Worm (Caenorhabditis elegans): ENCODE data around the gene F35H10.2.

DNA sequence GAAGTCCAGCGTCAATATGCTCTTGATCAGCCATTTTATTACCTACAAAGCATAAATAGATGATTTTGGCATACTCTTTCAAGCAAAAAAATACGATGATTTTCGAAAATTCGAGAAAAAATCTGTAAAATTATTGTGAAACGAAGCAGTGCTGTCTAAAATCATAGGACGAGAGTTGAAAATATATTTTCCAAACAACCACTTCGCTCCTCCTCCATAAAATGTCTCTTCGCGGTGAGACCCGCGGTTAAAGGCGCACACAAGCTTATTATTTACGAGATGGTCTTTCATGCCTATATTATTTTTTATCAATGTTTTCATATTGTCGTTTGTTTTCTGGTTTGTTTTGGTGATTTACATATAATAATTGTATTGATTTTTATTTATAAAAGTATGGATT is 50.3 kb downstream of the F35H10.2 start, which contains the start of gene nap-1:
- no peak for TF ChIP-seq him-1 (tag; optimal IDR thresholded peaks at IDR 0.05)
- no peak for TF ChIP-seq dao-5 (tag; optimal IDR thresholded peaks at IDR 0.05)

Data from whole organism, L4/young adult.